Worm (Caenorhabditis elegans) whole organism, mixed stage, embryonic: Measurements from ENCODE around the gene col-146.

ENCODE experiments used
- ceh-43 ChIP-seq: fragments of 200-800 bp; sonication (Bioruptor generic); optimal IDR thresholded peaks from 2 replicates; lab custom pipeline; 2018; ENCODE audit warnings: mild to moderate bottlenecking, missing genetic modification characterization, moderate library complexity, missing compliant biosample characterization
- ces-1 ChIP-seq: fragments of 150-350 bp; optimal IDR thresholded peaks from 2 replicates; lab custom pipeline; 2014; ENCODE audit warnings: missing biosample characterization, missing genetic modification reagents, missing genetic modification characterization
- drap-1 ChIP-seq: fragments of 200-800 bp; sonication (Bioruptor generic); optimal IDR thresholded peaks from 3 replicates; lab custom pipeline; 2018; ENCODE audit warnings: mild to moderate bottlenecking, missing genetic modification characterization, missing compliant biosample characterization
- elt-3 ChIP-seq: fragments of 150-350 bp; optimal IDR thresholded peaks from 2 replicates; lab custom pipeline; 2014; ENCODE audit warnings: missing biosample characterization, missing genetic modification characterization
- lin-13 ChIP-seq: fragments of 150-350 bp; optimal IDR thresholded peaks from 2 replicates; lab custom pipeline; 2014; ENCODE audit warnings: missing biosample characterization, missing genetic modification characterization
- unc-120 ChIP-seq: sonication (generic microtip); optimal IDR thresholded peaks from 2 replicates; lab custom pipeline; 2017; ENCODE audit warnings: missing genetic modification characterization, missing compliant biosample characterization; ENCODE audit not compliant: poor library complexity, severe bottlenecking
- unc-39 ChIP-seq: fragments of 150-350 bp; optimal IDR thresholded peaks from 2 replicates; lab custom pipeline; 2014; ENCODE audit warnings: missing biosample characterization, missing genetic modification characterization
- unc-62 ChIP-seq: fragments of 150-350 bp; optimal IDR thresholded peaks from 2 replicates; lab custom pipeline; 2014; ENCODE audit warnings: missing biosample characterization, missing genetic modification reagents, missing genetic modification characterization

DNA sequence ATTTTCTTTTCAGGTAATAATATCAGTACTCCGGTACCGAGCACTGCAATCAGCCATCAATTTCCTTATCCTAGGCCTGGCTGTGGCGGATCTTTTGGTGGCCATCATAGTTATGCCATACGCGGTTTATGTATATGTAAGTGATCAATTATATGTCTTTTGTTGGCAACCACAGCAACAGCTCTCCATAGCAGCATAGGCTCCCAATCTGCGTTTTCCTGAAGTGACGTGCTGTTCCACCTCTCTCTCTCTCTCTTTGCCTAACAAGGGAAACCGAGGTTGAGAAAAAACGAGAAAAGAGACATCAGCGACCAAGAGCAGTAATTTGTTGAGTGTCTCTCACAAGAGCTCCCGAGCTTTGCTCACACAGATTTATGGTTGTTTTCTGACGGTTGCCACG lies 20.5 kb upstream of the col-146 start:
- TF ChIP-seq drap-1 (GFP tag; lab: Kevin White, UChicago) (no peak), ceh-43 (no peak), unc-62 (GFP tag; lab: Kevin White, UChicago) (no peak), unc-39 (tag; lab: Kevin White, UChicago) (no peak), elt-3 (tag; lab: Kevin White, UChicago) (no peak), unc-120 (tag; lab: Kevin White, UChicago) (no peak), lin-13 (tag; lab: Kevin White, UChicago) (no peak), ces-1 (no peak)
